Worm (Caenorhabditis elegans): Measurements from ENCODE around the gene sru-17.

Gene sru-17

DNA sequence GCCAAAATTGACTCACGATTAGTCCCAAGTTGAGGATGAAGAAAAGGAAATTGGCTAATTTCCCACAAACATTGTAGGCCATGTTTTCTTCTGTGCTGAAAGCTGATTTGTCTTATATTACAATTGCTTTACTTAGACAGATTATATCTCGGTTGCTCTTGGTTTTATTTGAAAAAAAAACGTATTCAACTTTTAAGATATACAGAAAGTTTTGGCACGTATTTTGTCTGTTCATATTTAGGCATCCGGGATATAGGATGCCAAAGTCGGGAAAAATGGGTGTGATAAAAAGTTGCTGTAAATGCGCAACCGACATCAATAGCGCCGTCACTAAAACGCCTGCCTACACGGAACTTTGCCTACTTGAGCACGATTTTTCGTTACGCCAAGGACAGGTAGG, 14.7 kb downstream of the sru-17 start, which contains the start of gene tsp-4:
Gene tsp-4, minus strand, starts transcription at position 101 of the 400 bp plus-strand sequence.
- TF ChIP-seq W03F9.2 (tag; optimal IDR thresholded peaks at IDR 0.05) (no peak), him-1 (tag; optimal IDR thresholded peaks at IDR 0.05) (no peak), dao-5 (tag; optimal IDR thresholded peaks at IDR 0.05) (no peak)

DNA sequence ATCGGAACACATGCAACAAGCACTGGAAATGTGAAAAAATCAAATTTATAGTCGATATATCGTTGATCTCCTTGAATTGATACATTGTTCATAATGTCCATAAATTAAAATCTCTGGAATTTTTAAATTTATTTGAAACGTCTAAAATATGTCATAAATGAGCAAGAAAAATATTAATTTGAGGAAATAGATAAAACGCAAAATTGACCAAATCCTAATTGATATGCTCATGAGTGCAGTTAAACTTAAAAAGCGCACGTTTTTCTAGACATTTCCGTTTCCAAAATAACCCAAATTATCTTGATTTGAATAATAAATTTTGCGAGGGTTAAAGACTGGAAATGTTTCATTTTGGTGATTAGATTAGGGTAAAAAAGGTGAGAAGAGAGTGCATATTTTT, 17.0 kb downstream of the sru-17 start, which contains the start of gene sru-13:
Gene sru-13, minus strand, starts transcription at position 101 of the 400 bp plus-strand sequence.
- TF ChIP-seq dao-5 (tag; optimal IDR thresholded peaks at IDR 0.05), result no peak

- TF ChIP-seq him-1 (tag; optimal IDR thresholded peaks at IDR 0.05), result no peak
- TF ChIP-seq dao-5 (tag; optimal IDR thresholded peaks at IDR 0.05), result no peak
- TF ChIP-seq W03F9.2 (tag; optimal IDR thresholded peaks at IDR 0.05), result no peak
These were observed 19.9 kb downstream of the sru-17 start, which contains the start of gene eak-4 for ce11 chrIV:12525409-12525808. eak-4 (minus strand) TSS chrIV:12525509.

DNA sequence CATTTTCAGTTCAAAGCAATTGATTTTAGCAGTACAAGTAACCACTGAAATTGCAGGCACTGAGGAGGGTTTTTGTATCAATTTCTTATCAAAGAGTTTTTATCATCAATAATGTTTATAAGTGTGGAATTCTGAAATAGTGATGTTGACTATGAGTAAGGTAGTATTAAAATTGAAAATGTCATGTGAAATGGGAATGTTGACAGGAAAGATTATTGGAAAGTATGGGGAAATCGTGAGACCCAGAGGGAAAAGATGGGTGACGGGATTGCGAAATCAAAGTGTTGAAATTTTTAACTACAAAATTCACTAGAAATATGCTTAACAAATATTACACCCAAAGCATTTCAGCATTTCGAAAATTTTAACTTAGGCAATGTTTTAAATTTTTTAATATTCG, 21.7 kb downstream of the sru-17 start, which contains the start of gene F53B2.8:
Gene F53B2.8, minus strand, starts transcription at position 180 of the 400 bp plus-strand sequence.
- TF ChIP-seq him-1 (tag; optimal IDR thresholded peaks at IDR 0.05) (no peak), W03F9.2 (tag; optimal IDR thresholded peaks at IDR 0.05) (peak; percentile 47)

DNA sequence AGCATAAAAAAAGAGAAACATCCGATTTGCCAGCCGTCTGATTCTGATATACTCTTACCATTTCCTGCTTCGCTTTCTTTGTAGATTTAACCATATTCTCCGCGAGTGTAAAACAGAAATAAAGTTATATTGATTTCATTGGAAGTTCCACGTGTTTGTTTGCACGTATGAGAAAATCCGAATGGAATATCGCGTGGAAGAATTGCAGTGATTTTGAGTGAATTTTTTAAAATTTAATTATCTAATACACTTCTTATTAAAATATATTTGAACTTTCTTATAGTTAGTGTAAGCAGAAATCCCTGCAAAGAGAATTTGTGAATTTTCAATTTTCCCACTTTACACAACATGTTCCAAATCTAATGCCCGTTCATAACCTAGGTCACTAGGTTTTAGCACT, 25.6 kb downstream of the sru-17 start, which contains the start of gene F53B2.5:
Gene F53B2.5, minus strand, starts transcription at position 101 of the 400 bp plus-strand sequence.
- TF ChIP-seq dao-5 (tag; optimal IDR thresholded peaks at IDR 0.05) (no peak), W03F9.2 (tag; optimal IDR thresholded peaks at IDR 0.05) (no peak), him-1 (tag; optimal IDR thresholded peaks at IDR 0.05) (no peak)

- TF ChIP-seq dao-5 (tag; optimal IDR thresholded peaks at IDR 0.05) (no peak), him-1 (tag; optimal IDR thresholded peaks at IDR 0.05) (no peak), W03F9.2 (tag; optimal IDR thresholded peaks at IDR 0.05) (no peak)
These were observed 26.0 kb downstream of the sru-17 start for ce11 chrIV:12531464-12531863.

DNA sequence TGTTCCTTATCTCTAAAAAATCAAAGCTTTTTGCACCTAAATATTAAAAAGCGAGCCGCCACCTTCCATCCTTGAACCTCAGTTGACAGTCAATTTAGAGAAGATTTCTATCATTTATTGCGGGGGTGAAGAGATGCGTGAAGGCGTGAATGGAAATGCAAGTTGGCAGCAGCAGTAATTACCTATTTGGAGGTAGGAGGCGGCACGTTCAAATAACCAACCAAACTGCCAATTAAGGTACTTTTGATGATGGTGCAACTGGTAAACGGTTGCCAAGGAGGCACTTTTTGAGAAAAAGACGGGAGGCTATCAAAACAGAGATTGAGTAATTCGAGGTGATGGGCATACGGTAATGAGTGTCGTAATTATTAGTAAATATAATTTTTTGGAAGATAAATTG, 30.9 kb downstream of the sru-17 start:
- no peak for TF ChIP-seq him-1 (tag; optimal IDR thresholded peaks at IDR 0.05)
- no peak for TF ChIP-seq W03F9.2 (tag; optimal IDR thresholded peaks at IDR 0.05)
- TF ChIP-seq dao-5 (tag; optimal IDR thresholded peaks at IDR 0.05), result no peak

DNA sequence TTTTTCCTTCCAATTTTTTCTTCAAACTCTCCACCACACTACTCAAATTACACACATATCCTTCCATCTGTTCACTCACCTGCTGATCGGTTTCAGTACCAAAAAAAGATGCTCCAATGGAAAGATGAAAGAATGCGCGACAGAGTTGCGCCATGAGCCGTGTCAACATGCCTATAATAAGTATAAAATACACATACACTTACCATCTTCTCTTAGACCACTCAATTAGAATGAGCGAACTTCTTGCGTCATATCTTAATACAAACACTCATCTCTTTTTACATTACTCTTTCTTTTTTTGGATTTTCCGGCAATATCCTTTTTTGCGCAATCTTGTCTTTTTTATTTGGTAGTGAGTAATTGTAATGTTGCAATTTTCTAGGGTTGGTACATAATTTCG, 32.2 kb downstream of the sru-17 start:
- TF ChIP-seq dao-5 (tag; optimal IDR thresholded peaks at IDR 0.05), result no peak
- no peak for TF ChIP-seq W03F9.2 (tag; optimal IDR thresholded peaks at IDR 0.05)
- no peak for TF ChIP-seq him-1 (tag; optimal IDR thresholded peaks at IDR 0.05)

DNA sequence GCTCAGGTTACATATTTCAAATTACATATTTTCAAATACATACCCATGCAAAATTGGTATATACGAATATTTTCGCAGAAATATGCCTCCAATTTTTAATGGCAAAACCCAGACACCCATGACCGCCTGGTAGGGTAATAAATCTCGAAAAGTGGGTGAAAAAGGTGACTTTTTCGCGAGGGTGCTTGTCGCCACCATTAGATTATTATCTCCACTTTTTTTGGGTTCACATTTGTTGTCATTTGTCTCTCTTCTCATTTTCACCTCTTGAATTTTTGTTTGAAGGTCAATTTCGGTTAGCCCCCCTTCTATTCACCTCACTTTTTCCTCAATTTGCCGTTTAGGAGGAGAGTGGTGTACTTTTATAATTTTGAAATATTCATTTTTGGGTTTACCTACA, 34.7 kb downstream of the sru-17 start:
- no peak for TF ChIP-seq dao-5 (tag; optimal IDR thresholded peaks at IDR 0.05)
- no peak for TF ChIP-seq him-1 (tag; optimal IDR thresholded peaks at IDR 0.05)
- TF ChIP-seq W03F9.2 (tag; optimal IDR thresholded peaks at IDR 0.05), result no peak

DNA sequence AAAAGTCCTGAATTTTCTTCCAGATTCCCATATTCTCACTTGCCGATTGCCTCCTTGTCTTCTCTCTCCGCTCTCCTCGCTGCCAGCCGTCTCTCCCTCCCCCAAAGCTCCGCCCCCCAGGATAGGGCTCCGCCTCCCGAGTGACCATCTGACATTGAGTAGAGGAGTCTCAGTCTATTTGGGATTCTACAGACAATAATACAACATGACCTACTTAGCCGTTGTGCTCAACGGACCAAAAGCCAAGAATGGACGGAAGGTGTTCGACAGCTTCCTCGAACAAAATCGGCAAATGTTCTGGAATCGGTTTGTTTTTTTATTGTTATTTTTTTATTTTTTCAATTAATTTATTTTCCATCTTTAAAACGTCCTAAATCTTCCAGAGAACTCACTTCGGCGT, 36.5 kb downstream of the sru-17 start, which contains the start of gene ham-1:
Gene ham-1, plus strand, starts transcription at position 173 of the 400 bp plus-strand sequence.
- TF ChIP-seq dao-5 (tag; optimal IDR thresholded peaks at IDR 0.05) (no peak), him-1 (tag; optimal IDR thresholded peaks at IDR 0.05) (no peak), W03F9.2 (tag; optimal IDR thresholded peaks at IDR 0.05) (no peak)

- TF ChIP-seq W03F9.2 (tag; optimal IDR thresholded peaks at IDR 0.05), result no peak
- TF ChIP-seq dao-5 (tag; optimal IDR thresholded peaks at IDR 0.05), result no peak
- TF ChIP-seq him-1 (tag; optimal IDR thresholded peaks at IDR 0.05), result no peak
These were observed 39.1 kb downstream of the sru-17 start for ce11 chrIV:12544624-12545023.

DNA sequence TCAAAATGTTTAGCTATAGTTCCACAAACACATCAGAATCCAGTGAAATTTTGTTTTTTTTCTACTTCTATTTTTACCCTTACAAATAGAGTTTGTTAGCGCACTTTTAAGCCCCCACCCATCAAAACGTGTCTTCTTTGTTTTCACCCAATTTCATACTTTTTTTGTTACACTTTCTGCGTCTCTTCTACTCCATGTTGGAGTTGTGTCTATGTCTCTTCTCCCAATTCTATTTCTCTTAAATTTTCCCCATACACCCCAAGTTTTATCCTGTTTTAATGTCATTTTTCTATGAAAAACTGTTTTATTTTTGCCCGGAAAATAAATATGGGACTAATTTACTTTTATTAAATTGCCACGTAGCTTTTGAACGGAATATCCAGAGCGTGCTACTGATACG, 39.9 kb downstream of the sru-17 start:
- TF ChIP-seq W03F9.2 (tag; optimal IDR thresholded peaks at IDR 0.05) (no peak), dao-5 (tag; optimal IDR thresholded peaks at IDR 0.05) (no peak), him-1 (tag; optimal IDR thresholded peaks at IDR 0.05) (no peak)

DNA sequence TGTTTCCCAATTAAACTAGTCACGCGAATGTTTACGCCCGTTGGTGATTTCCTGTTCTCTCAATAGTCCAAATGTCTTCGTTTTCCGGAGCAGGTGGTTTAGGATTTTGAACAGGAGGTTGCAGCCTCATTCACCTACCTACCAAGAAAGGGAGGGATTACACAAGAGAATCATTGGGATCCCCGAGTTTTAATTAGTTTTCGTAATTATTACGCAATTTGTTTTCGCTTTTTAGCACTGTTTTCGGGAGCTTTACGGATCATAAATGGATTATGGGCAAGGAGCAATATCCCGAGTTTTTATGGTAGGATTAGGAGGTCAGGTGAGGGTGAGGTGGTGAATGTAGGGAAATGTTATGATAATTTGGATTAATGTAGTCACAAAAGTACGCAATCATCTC, 40.4 kb downstream of the sru-17 start:
- TF ChIP-seq him-1 (tag; optimal IDR thresholded peaks at IDR 0.05), result no peak

DNA sequence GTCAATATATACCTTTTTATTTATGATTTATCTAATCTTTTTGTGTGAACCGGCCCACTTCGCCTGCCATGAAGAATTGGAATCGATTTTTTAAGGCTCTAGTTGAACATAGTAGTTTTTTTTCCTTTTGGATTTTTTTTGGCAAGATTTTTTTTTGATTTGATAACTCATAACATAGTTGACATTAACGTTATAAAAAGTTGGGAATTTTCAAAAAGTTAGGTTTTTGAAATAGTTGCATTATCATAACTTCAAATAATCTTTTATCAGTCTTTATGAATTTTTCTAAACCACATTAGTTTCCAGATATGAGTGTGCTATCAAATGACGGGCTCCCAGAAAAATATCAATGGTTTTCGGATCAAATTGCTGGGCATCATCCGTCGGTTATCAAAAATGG, 42.3 kb downstream of the sru-17 start, which contains the start of gene ipmk-1:
Gene ipmk-1, plus strand, starts transcription at position 301 of the 400 bp plus-strand sequence.
- TF ChIP-seq W03F9.2 (tag; optimal IDR thresholded peaks at IDR 0.05) (no peak), him-1 (tag; optimal IDR thresholded peaks at IDR 0.05) (no peak), dao-5 (tag; optimal IDR thresholded peaks at IDR 0.05) (no peak)

DNA sequence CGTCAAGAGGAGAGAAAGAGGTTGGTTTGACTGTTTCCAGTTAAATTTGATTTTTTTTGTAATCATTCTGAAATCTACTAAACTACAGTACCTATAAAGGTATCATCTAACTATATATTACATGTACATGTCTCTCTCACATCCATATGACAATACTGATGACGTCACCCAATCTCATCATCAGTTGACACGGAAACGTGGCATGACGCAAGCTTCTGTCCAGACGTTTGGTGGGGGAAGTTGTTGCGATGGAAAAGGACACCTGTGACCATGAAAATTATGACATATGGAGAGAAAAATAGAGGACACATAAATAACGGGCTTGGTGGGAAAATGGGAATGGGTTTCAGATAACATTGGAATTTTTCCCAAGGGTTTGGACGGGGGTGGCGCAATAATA, 43.5 kb downstream of the sru-17 start:
- TF ChIP-seq dao-5 (tag; optimal IDR thresholded peaks at IDR 0.05) (no peak), W03F9.2 (tag; optimal IDR thresholded peaks at IDR 0.05) (no peak), him-1 (tag; optimal IDR thresholded peaks at IDR 0.05) (no peak)
